Fruit fly (Drosophila melanogaster) whole organism, wandering third instar larva: ENCODE data around the gene CG18094.
A peak's percentile ranks its signal among the peaks of the same experiment; 100 is the strongest.

ENCODE experiments used
- Abd-B ChIP-seq: fragments of >200 bp; optimal IDR thresholded peaks from 2 replicates; lab custom pipeline; 2017; ENCODE audit warnings: missing biosample characterization, missing genetic modification characterization
- CG32264 ChIP-seq: fragments of 200-800 bp; sonication (Bioruptor generic); optimal IDR thresholded peaks from 2 replicates; lab custom pipeline; 2016; ENCODE audit warnings: missing biosample characterization, missing genetic modification characterization
- HLH106 ChIP-seq: fragments of 200-800 bp; optimal IDR thresholded peaks from 3 replicates; lab custom pipeline; 2019; ENCODE audit warnings: missing biosample characterization, mild to moderate bottlenecking, missing genetic modification characterization, moderate library complexity
- Hr78 ChIP-seq: fragments of >200 bp; optimal IDR thresholded peaks from 2 replicates; lab custom pipeline; 2017; ENCODE audit warnings: missing biosample characterization, missing genetic modification characterization
- Hr83 ChIP-seq: fragments of 200-300 bp; sonication (Bioruptor generic); optimal IDR thresholded peaks from 2 replicates; lab custom pipeline; 2016; ENCODE audit warnings: missing biosample characterization, mild to moderate bottlenecking, missing genetic modification characterization, moderate library complexity; ENCODE audit not compliant: poor library complexity, severe bottlenecking
- Mio ChIP-seq: sonication (Bioruptor generic); optimal IDR thresholded peaks from 2 replicates; lab custom pipeline; 2016; ENCODE audit warnings: missing biosample characterization, missing genetic modification characterization
- Rel ChIP-seq, 2 experiments: fragments of 200-800 bp; sonication (Bioruptor generic) in 1 of 2; optimal IDR thresholded peaks; 2 replicates in 1 of 2; 3 replicates in 1 of 2; lab custom pipeline; 2016 to 2019; ENCODE audit warnings: mild to moderate bottlenecking in 2 of 2, missing biosample characterization in 2 of 2, missing genetic modification characterization in 2 of 2, moderate library complexity in 1 of 2
- br ChIP-seq: fragments of 200-800 bp; sonication (Bioruptor generic); optimal IDR thresholded peaks from 2 replicates; lab custom pipeline; 2016; ENCODE audit warnings: missing biosample characterization, missing genetic modification characterization
- dmrt93B ChIP-seq: fragments of 200-800 bp; sonication (Bioruptor generic); optimal IDR thresholded peaks from 2 replicates; lab custom pipeline; 2018; ENCODE audit warnings: missing biosample characterization, mild to moderate bottlenecking, missing genetic modification characterization
- ey ChIP-seq: fragments of 200-800 bp; sonication (Bioruptor generic); optimal IDR thresholded peaks from 2 replicates; lab custom pipeline; 2016; ENCODE audit warnings: missing biosample characterization, missing genetic modification characterization
- h ChIP-seq: fragments of 200-800 bp; sonication (Bioruptor generic); optimal IDR thresholded peaks from 3 replicates; lab custom pipeline; 2016; ENCODE audit warnings: missing biosample characterization, mild to moderate bottlenecking, missing genetic modification characterization
- pan ChIP-seq: fragments of >200 bp; optimal IDR thresholded peaks from 2 replicates; lab custom pipeline; 2017
- usp ChIP-seq: fragments of >200 bp; optimal IDR thresholded peaks from 2 replicates; lab custom pipeline; 2017; ENCODE audit warnings: missing biosample characterization, missing genetic modification characterization
- woc ChIP-seq: sonication (Bioruptor generic); optimal IDR thresholded peaks from 2 replicates; lab custom pipeline; 2016; ENCODE audit warnings: missing biosample characterization, mild to moderate bottlenecking, missing genetic modification characterization

- TF ChIP-seq usp (GFP tag; lab: Kevin White, UChicago) (no peak), CG32264 (no peak), Rel (GFP tag; optimal IDR thresholded peaks at IDR 0.05; lab: Kevin White, UChicago) (no peak), Rel (tag; optimal IDR thresholded peaks at IDR 0.05; lab: Kevin White, UChicago) (peak; percentile 89), woc (GFP tag; lab: Kevin White, UChicago) (no peak), dmrt93B (GFP tag; lab: Kevin White, UChicago) (no peak), Mio (GFP tag; lab: Kevin White, UChicago) (no peak), Hr83 (no peak), br (no peak), h (GFP tag; lab: Kevin White, UChicago) (no peak), pan (lab: Kevin White, UChicago) (no peak), Hr78 (GFP tag; lab: Kevin White, UChicago) (no peak), Abd-B (GFP tag; lab: Kevin White, UChicago) (no peak), HLH106 (tag; lab: Kevin White, UChicago) (no peak), ey (GFP tag; lab: Kevin White, UChicago) (no peak)
Observed at dm6 chr2L:19506323-19506722, 16.3 kb downstream of the CG18094 start.
